Fruit fly (Drosophila melanogaster) whole organism, embryonic: Measurements from ENCODE around the gene CG17169.

ENCODE experiments used
- ATbp ChIP-seq: fragments of 200-800 bp; sonication (Bioruptor generic); optimal IDR thresholded peaks from 2 replicates; lab custom pipeline; 2017; ENCODE audit warnings: missing biosample characterization, mild to moderate bottlenecking, missing genetic modification characterization, missing genetic modification reagents
- Asciz ChIP-seq: fragments of 200-800 bp; sonication (Bioruptor generic); optimal IDR thresholded peaks from 2 replicates; lab custom pipeline; 2017; ENCODE audit warnings: missing biosample characterization, mild to moderate bottlenecking, missing genetic modification characterization, missing genetic modification reagents
- B-H2 ChIP-seq: fragments of 200-800 bp; sonication (Bioruptor generic); optimal IDR thresholded peaks from 2 replicates; lab custom pipeline; 2018; ENCODE audit warnings: missing biosample characterization, mild to moderate bottlenecking, missing genetic modification characterization
- Bteb2 ChIP-seq: fragments of 200-800 bp; sonication (Bioruptor generic); optimal IDR thresholded peaks from 2 replicates; lab custom pipeline; 2016; ENCODE audit warnings: missing biosample characterization, missing genetic modification characterization
- CG10431 ChIP-seq: fragments of 200-800 bp; sonication (Bioruptor generic); optimal IDR thresholded peaks from 3 replicates; lab custom pipeline; 2018; ENCODE audit warnings: missing biosample characterization, mild to moderate bottlenecking, missing genetic modification characterization
- CG10543 ChIP-seq: fragments of 200-800 bp; sonication (Bioruptor generic); optimal IDR thresholded peaks from 3 replicates; lab custom pipeline; 2017; ENCODE audit warnings: missing biosample characterization, mild to moderate bottlenecking, missing genetic modification characterization, moderate library complexity
- CG12071 ChIP-seq: fragments of 200-800 bp; sonication (Bioruptor generic); optimal IDR thresholded peaks from 3 replicates; lab custom pipeline; 2018; ENCODE audit warnings: missing biosample characterization, mild to moderate bottlenecking, missing genetic modification characterization
- CG16779 ChIP-seq: fragments of 200-800 bp; sonication (Bioruptor generic); IDR thresholded peaks from 2 replicates; pipeline ENCODE4 v1.3.6; 2022; ENCODE audit warnings: missing biosample characterization, missing genetic modification characterization
- CG17385 ChIP-seq: fragments of 200-800 bp; sonication (Bioruptor generic); optimal IDR thresholded peaks from 3 replicates; lab custom pipeline; 2018; ENCODE audit warnings: missing biosample characterization, mild to moderate bottlenecking, missing genetic modification characterization
- CG17612 ChIP-seq: fragments of 200-800 bp; sonication (Bioruptor generic); IDR thresholded peaks from 2 replicates; pipeline ENCODE4 v1.3.6; 2022; ENCODE audit warnings: missing biosample characterization, missing genetic modification characterization
- CG18476 ChIP-seq: fragments of 200-800 bp; sonication (Bioruptor generic); optimal IDR thresholded peaks from 2 replicates; lab custom pipeline; 2016; ENCODE audit warnings: missing biosample characterization, mild to moderate bottlenecking, missing genetic modification characterization
- CG2199 ChIP-seq: fragments of 200-800 bp; sonication (Bioruptor generic); IDR thresholded peaks from 3 replicates; pipeline ENCODE4 v1.3.6; 2022; ENCODE audit warnings: missing biosample characterization, missing genetic modification characterization
- CG31388 ChIP-seq: fragments of 200-800 bp; sonication (Bioruptor generic); optimal IDR thresholded peaks from 2 replicates; lab custom pipeline; 2016; ENCODE audit warnings: missing biosample characterization, missing genetic modification characterization
- CG33557 ChIP-seq: fragments of 200-800 bp; sonication (Bioruptor generic); optimal IDR thresholded peaks from 2 replicates; lab custom pipeline; 2019; ENCODE audit warnings: missing biosample characterization, mild to moderate bottlenecking, missing genetic modification characterization, moderate library complexity
- CG34422 ChIP-seq: fragments of 200-800 bp; sonication (Bioruptor generic); IDR thresholded peaks from 3 replicates; pipeline ENCODE4 v1.3.6; 2022; ENCODE audit warnings: missing biosample characterization, missing genetic modification characterization
- CG3726 ChIP-seq: fragments of 200-800 bp; sonication (Bioruptor generic); IDR thresholded peaks from 3 replicates; pipeline ENCODE4, ENCODE4 v1.3.6; 2022; ENCODE audit warnings: missing biosample characterization, missing genetic modification characterization
- CG4854 ChIP-seq: fragments of 200-800 bp; sonication (Bioruptor generic); optimal IDR thresholded peaks from 2 replicates; lab custom pipeline; 2016; ENCODE audit warnings: missing biosample characterization, missing genetic modification characterization, inconsistent platforms
- CG6272 ChIP-seq: fragments of 200-800 bp; sonication (Bioruptor generic); IDR thresholded peaks from 2 replicates; pipeline ENCODE4 v1.3.6; 2022; ENCODE audit warnings: missing biosample characterization, missing genetic modification characterization
- CG6791 ChIP-seq: fragments of 200-800 bp; sonication (Bioruptor generic); IDR thresholded peaks from 3 replicates; pipeline ENCODE4 v1.3.6; 2022; ENCODE audit warnings: missing biosample characterization, missing genetic modification characterization; ENCODE audit not compliant: partially characterized antibody
- CG8089 ChIP-seq: fragments of 200-800 bp; sonication (Bioruptor generic); optimal IDR thresholded peaks from 3 replicates; lab custom pipeline; 2016; ENCODE audit warnings: missing biosample characterization, missing genetic modification characterization
- CG8924 ChIP-seq: fragments of 200-800 bp; optimal IDR thresholded peaks from 3 replicates; lab custom pipeline; 2019; ENCODE audit warnings: missing biosample characterization, mild to moderate bottlenecking, missing genetic modification characterization, moderate library complexity
- CG9437 ChIP-seq: fragments of 200-800 bp; sonication (Bioruptor generic); optimal IDR thresholded peaks from 2 replicates; lab custom pipeline; 2018; ENCODE audit warnings: missing biosample characterization, mild to moderate bottlenecking, missing genetic modification characterization
- Hand ChIP-seq: fragments of 200-800 bp; sonication (Bioruptor generic); optimal IDR thresholded peaks from 2 replicates; lab custom pipeline; 2017; ENCODE audit warnings: mild to moderate bottlenecking, missing biosample characterization, missing genetic modification reagents, missing genetic modification characterization
- Jarid2 ChIP-seq: fragments of 200-800 bp; sonication (Bioruptor generic); optimal IDR thresholded peaks from 3 replicates; lab custom pipeline; 2017; ENCODE audit warnings: mild to moderate bottlenecking, missing biosample characterization, missing genetic modification reagents, missing genetic modification characterization
- Mes4 ChIP-seq: fragments of 200-800 bp; sonication (Bioruptor generic); optimal IDR thresholded peaks from 2 replicates; lab custom pipeline; 2016; ENCODE audit warnings: missing biosample characterization, missing genetic modification characterization
- Myb ChIP-seq: fragments of 200-800 bp; sonication (Bioruptor generic); optimal IDR thresholded peaks from 2 replicates; lab custom pipeline; 2016; ENCODE audit warnings: missing biosample characterization, missing genetic modification characterization
- Nf-YA ChIP-seq: fragments of 200-800 bp; sonication (Bioruptor generic); IDR thresholded peaks from 2 replicates; pipeline ENCODE4 v1.3.6; 2022; ENCODE audit warnings: missing biosample characterization, missing genetic modification characterization
- Tbp ChIP-seq: fragments of >200 bp; optimal IDR thresholded peaks from 2 replicates; lab custom pipeline; 2018; ENCODE audit warnings: missing biosample characterization, missing genetic modification characterization
- amos ChIP-seq: fragments of 200-800 bp; sonication (Bioruptor generic); IDR thresholded peaks from 2 replicates; pipeline ENCODE4 v1.3.6; 2022; ENCODE audit warnings: missing biosample characterization, missing genetic modification characterization; ENCODE audit not compliant: partially characterized antibody
- ap ChIP-seq: fragments of 200-800 bp; sonication (Bioruptor generic); IDR thresholded peaks from 2 replicates; pipeline ENCODE4 v1.3.6; 2022; ENCODE audit warnings: missing biosample characterization, missing genetic modification characterization
- cg ChIP-seq: fragments of 200-800 bp; sonication (Bioruptor generic); optimal IDR thresholded peaks from 3 replicates; lab custom pipeline; 2019; ENCODE audit warnings: missing biosample characterization, mild to moderate bottlenecking, missing genetic modification characterization, moderate library complexity
- ci ChIP-seq: fragments of 200-800 bp; sonication (Bioruptor generic); IDR thresholded peaks from 3 replicates; pipeline ENCODE4 v1.3.6; 2022; ENCODE audit warnings: missing biosample characterization, missing genetic modification characterization
- crp ChIP-seq, 2 experiments: fragments of 200-800 bp; sonication (Bioruptor generic); optimal IDR thresholded peaks; 2 replicates in 1 of 2; 3 replicates in 1 of 2; lab custom pipeline; 2017; ENCODE audit warnings: missing biosample characterization in 2 of 2, missing genetic modification characterization in 2 of 2, mild to moderate bottlenecking in 1 of 2, moderate library complexity in 1 of 2
- eve ChIP-seq, 2 experiments: fragments of >200 bp; optimal IDR thresholded peaks; 2 replicates each; lab custom pipeline; 2017; ENCODE audit warnings: missing biosample characterization in 2 of 2, missing genetic modification characterization in 2 of 2
- fd3F ChIP-seq: fragments of 200-800 bp; sonication (Bioruptor generic); optimal IDR thresholded peaks from 2 replicates; lab custom pipeline; 2018; ENCODE audit warnings: missing biosample characterization, mild to moderate bottlenecking, missing genetic modification characterization, moderate library complexity
- gcm ChIP-seq: fragments of 200-800 bp; sonication (Bioruptor generic); optimal IDR thresholded peaks from 2 replicates; lab custom pipeline; 2019; ENCODE audit warnings: missing biosample characterization, mild to moderate bottlenecking, missing genetic modification characterization, moderate library complexity
- gt ChIP-seq: fragments of 200-800 bp; sonication (Bioruptor generic); IDR thresholded peaks from 2 replicates; pipeline ENCODE4 v1.3.6; 2022; ENCODE audit warnings: missing biosample characterization, missing genetic modification characterization
- ham ChIP-seq: fragments of 200-800 bp; sonication (Bioruptor generic); IDR thresholded peaks from 2 replicates; pipeline ENCODE4 v1.3.6; 2022; ENCODE audit warnings: missing biosample characterization, missing genetic modification characterization
- hb ChIP-seq: fragments of 200-800 bp; sonication (Bioruptor generic); IDR thresholded peaks from 3 replicates; pipeline ENCODE4 v1.3.6; 2022; ENCODE audit warnings: missing biosample characterization, missing genetic modification characterization; ENCODE audit not compliant: partially characterized antibody
- nerfin-1 ChIP-seq: fragments of 200-800 bp; sonication (Bioruptor generic); optimal IDR thresholded peaks from 3 replicates; lab custom pipeline; 2019; ENCODE audit warnings: missing biosample characterization, mild to moderate bottlenecking, missing genetic modification characterization, moderate library complexity
- peb ChIP-seq: fragments of 200-800 bp; sonication (Bioruptor generic); IDR thresholded peaks from 2 replicates; pipeline ENCODE4 v1.3.6; 2022; ENCODE audit warnings: missing biosample characterization, missing genetic modification characterization
- pros ChIP-seq: fragments of 200-800 bp; sonication (Bioruptor generic); optimal IDR thresholded peaks from 3 replicates; lab custom pipeline; 2019; ENCODE audit warnings: missing biosample characterization, mild to moderate bottlenecking, missing genetic modification characterization, moderate library complexity
- row ChIP-seq: fragments of 200-800 bp; sonication (Bioruptor generic); IDR thresholded peaks from 3 replicates; pipeline ENCODE4 v1.3.6; 2022; ENCODE audit warnings: missing biosample characterization, missing genetic modification characterization
- schlank ChIP-seq: fragments of 200-800 bp; sonication (Bioruptor generic); optimal IDR thresholded peaks from 2 replicates; lab custom pipeline; 2018; ENCODE audit warnings: missing biosample characterization, mild to moderate bottlenecking, missing genetic modification characterization
- sna ChIP-seq: fragments of 200-800 bp; sonication (Bioruptor generic); IDR thresholded peaks from 2 replicates; pipeline ENCODE4 v1.3.6; 2022; ENCODE audit warnings: missing biosample characterization, missing genetic modification characterization; ENCODE audit not compliant: partially characterized antibody
- sr ChIP-seq: fragments of 200-800 bp; sonication (Bioruptor generic); IDR thresholded peaks from 3 replicates; pipeline ENCODE4 v1.3.6; 2022; ENCODE audit warnings: missing biosample characterization, missing genetic modification characterization
- sug ChIP-seq: fragments of 200-800 bp; optimal IDR thresholded peaks from 2 replicates; lab custom pipeline; 2019; ENCODE audit warnings: missing biosample characterization, mild to moderate bottlenecking, missing genetic modification characterization, moderate library complexity
- tup ChIP-seq: fragments of 200-800 bp; sonication (Bioruptor generic); optimal IDR thresholded peaks from 2 replicates; lab custom pipeline; 2016; ENCODE audit warnings: missing biosample characterization, mild to moderate bottlenecking, missing genetic modification characterization, moderate library complexity
- zen2 ChIP-seq: fragments of 200-800 bp; sonication (Bioruptor generic); IDR thresholded peaks from 3 replicates; pipeline ENCODE4 v1.3.6; 2022; ENCODE audit warnings: missing biosample characterization, missing genetic modification characterization; ENCODE audit not compliant: partially characterized antibody

The CG17169 gene

DNA sequence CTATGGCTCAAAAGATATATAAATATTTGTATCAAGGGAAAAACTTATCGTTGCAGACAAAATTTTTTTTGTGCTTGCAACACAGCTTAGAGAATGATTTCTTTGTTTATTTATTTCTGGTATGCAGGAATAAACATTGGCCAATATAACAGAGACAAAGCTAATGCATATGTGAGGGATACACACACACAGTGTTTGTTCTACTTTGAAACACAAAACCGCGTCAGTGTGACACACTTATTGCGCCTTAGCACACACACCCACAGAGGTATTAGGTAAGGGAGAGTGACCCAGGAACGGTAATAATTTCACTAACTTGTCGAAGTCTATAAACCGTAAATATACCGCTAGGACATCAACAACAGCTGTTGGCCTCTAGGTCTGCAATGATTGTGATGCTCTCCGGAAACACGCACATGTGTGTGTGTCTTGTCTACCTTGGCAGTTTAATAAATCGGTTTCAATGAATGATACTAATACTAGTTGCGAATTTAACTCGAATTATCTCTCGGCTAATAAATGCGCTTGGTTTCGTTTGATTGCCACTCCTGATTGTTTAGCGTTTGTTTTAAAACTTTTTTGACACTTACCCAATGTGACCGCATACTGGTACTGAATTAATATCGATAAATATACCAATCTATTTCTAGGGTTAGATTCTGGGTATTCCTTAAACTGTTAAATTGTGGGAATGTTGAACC is 11.8 kb downstream of the CG17169 start, which contains the start of gene CG17162 (continued):
- TF ChIP-seq CG6272 (GFP tag; lab: Robert Waterston, UW) (no peak), sna (GFP tag; lab: Robert Waterston, UW) (no peak), Jarid2 (GFP tag; lab: Kevin White, UChicago) (no peak), ap (no peak), CG33557 (GFP tag; lab: Kevin White, UChicago) (no peak), Nf-YA (GFP tag; lab: Robert Waterston, UW) (no peak), Tbp (GFP tag; lab: Kevin White, UChicago) (no peak), ATbp (GFP tag; lab: Kevin White, UChicago) (peak; percentile 18), crp (GFP tag; optimal IDR thresholded peaks at IDR 0.05; lab: Kevin White, UChicago) (peak in 1 of 2 experiments; percentile 37), CG3726 (GFP tag; lab: Robert Waterston, UW) (no peak), gcm (no peak), CG9437 (GFP tag; lab: Kevin White, UChicago) (no peak), peb (GFP tag; lab: Robert Waterston, UW) (no peak), B-H2 (GFP tag; lab: Kevin White, UChicago) (no peak), CG8089 (GFP tag; lab: Kevin White, UChicago) (no peak), CG10543 (GFP tag; lab: Kevin White, UChicago) (no peak), ham (GFP tag; lab: Robert Waterston, UW) (no peak), tup (GFP tag; lab: Kevin White, UChicago) (no peak), ci (GFP tag; lab: Robert Waterston, UW) (no peak), schlank (no peak), Myb (GFP tag; lab: Kevin White, UChicago) (peak; percentile 5), Hand (no peak), eve (GFP tag; optimal IDR thresholded peaks at IDR 0.05; lab: Kevin White, UChicago) (peak in 1 of 2 experiments; percentile 38), cg (GFP tag; lab: Kevin White, UChicago) (peak; percentile 64), CG6791 (GFP tag; lab: Robert Waterston, UW) (no peak), sr (GFP tag; lab: Robert Waterston, UW) (no peak), CG12071 (GFP tag; lab: Kevin White, UChicago) (no peak), CG4854 (GFP tag; lab: Kevin White, UChicago) (no peak), CG17385 (GFP tag; lab: Kevin White, UChicago) (no peak), hb (GFP tag; lab: Robert Waterston, UW) (no peak), CG17612 (GFP tag; lab: Robert Waterston, UW) (no peak), Asciz (GFP tag; lab: Kevin White, UChicago) (no peak), CG31388 (GFP tag; lab: Kevin White, UChicago) (no peak), Bteb2 (GFP tag; lab: Kevin White, UChicago) (no peak), fd3F (GFP tag; lab: Kevin White, UChicago) (no peak), row (GFP tag; lab: Robert Waterston, UW) (peak; percentile 41), pros (no peak), Mes4 (GFP tag; lab: Kevin White, UChicago) (no peak), nerfin-1 (no peak), CG10431 (GFP tag; lab: Kevin White, UChicago) (no peak), CG34422 (0 out of 3 replicates have a peak, but pooled peaks have one; percentile 11), CG16779 (GFP tag; lab: Robert Waterston, UW) (no peak), sug (tag; lab: Kevin White, UChicago) (no peak), CG2199 (GFP tag; lab: Robert Waterston, UW) (peak; percentile 60; the same call in 1 of the 3 replicates), CG8924 (tag; lab: Kevin White, UChicago) (peak; percentile 12), amos (0 out of 2 replicates have a peak, but pooled peaks have one; percentile 14), gt (GFP tag; lab: Robert Waterston, UW) (no peak), zen2 (no peak), CG18476 (GFP tag; lab: Kevin White, UChicago) (no peak)
